Worm (Caenorhabditis elegans) whole organism, L3 larva: ENCODE data around the gene ZC21.6.
A peak's percentile ranks its signal among the peaks of the same experiment; 100 is the strongest.

ENCODE experiments used
- ZK546.5 ChIP-seq: sonication (generic microtip); optimal IDR thresholded peaks from 2 replicates; lab custom pipeline; 2017; ENCODE audit warnings: missing biosample characterization, missing genetic modification characterization
- aly-2 ChIP-seq: fragments of 150-350 bp; optimal IDR thresholded peaks from 2 replicates; lab custom pipeline; 2014; ENCODE audit warnings: missing biosample characterization, missing genetic modification characterization
- ama-1 ChIP-seq: fragments of 150-350 bp; optimal IDR thresholded peaks from 2 replicates; lab custom pipeline; 2018
- ceh-16 ChIP-seq: sonication (generic microtip); optimal IDR thresholded peaks from 2 replicates; lab custom pipeline; 2017; ENCODE audit warnings: missing biosample characterization, missing genetic modification characterization
- ceh-28 ChIP-seq: fragments of 150-350 bp; optimal IDR thresholded peaks from 2 replicates; lab custom pipeline; 2014; ENCODE audit warnings: missing biosample characterization, missing genetic modification reagents, missing genetic modification characterization
- ceh-82 ChIP-seq: fragments of 150-350 bp; optimal IDR thresholded peaks from 2 replicates; lab custom pipeline; 2014; ENCODE audit warnings: missing biosample characterization, missing genetic modification characterization
- ceh-9 ChIP-seq: sonication (generic microtip); optimal IDR thresholded peaks from 2 replicates; lab custom pipeline; 2018; ENCODE audit warnings: missing biosample characterization, missing genetic modification characterization
- daf-12 ChIP-seq: fragments of 150-350 bp; optimal IDR thresholded peaks from 2 replicates; lab custom pipeline; 2014; ENCODE audit warnings: missing biosample characterization, missing genetic modification reagents, missing genetic modification characterization
- egl-27 ChIP-seq: sonication (generic microtip); optimal IDR thresholded peaks from 4 replicates; lab custom pipeline; 2017; ENCODE audit warnings: missing biosample characterization, missing genetic modification reagents, missing genetic modification characterization
- elt-1 ChIP-seq: fragments of 150-350 bp; optimal IDR thresholded peaks from 2 replicates; lab custom pipeline; 2014; ENCODE audit warnings: missing biosample characterization, missing genetic modification characterization
- elt-2 ChIP-seq: sonication (generic microtip); optimal IDR thresholded peaks from 2 replicates; lab custom pipeline; 2016; ENCODE audit warnings: missing genetic modification reagents, mild to moderate bottlenecking, missing genetic modification characterization, missing compliant biosample characterization
- elt-3 ChIP-seq, 3 experiments: fragments of 150-350 bp in 1 of 3; sonication (generic microtip) in 2 of 3; optimal IDR thresholded peaks; 2 replicates in 2 of 3; 4 replicates in 1 of 3; lab custom pipeline; 2014 to 2017; ENCODE audit warnings: missing biosample characterization in 3 of 3, missing genetic modification characterization in 3 of 3
- fkh-2 ChIP-seq: fragments of 150-350 bp; optimal IDR thresholded peaks from 2 replicates; lab custom pipeline; 2014; ENCODE audit warnings: missing biosample characterization, missing genetic modification reagents, missing genetic modification characterization
- fos-1 ChIP-seq: fragments of 150-350 bp; optimal IDR thresholded peaks from 2 replicates; lab custom pipeline; 2014; ENCODE audit warnings: missing biosample characterization, missing genetic modification characterization
- hmg-11 ChIP-seq: sonication (generic microtip); optimal IDR thresholded peaks from 2 replicates; lab custom pipeline; 2016; ENCODE audit warnings: missing genetic modification characterization, missing compliant biosample characterization
- jun-1 ChIP-seq: fragments of 150-350 bp; optimal IDR thresholded peaks from 2 replicates; lab custom pipeline; 2014; ENCODE audit warnings: missing biosample characterization, missing genetic modification reagents, missing genetic modification characterization
- lin-15B ChIP-seq: fragments of 150-350 bp; optimal IDR thresholded peaks from 2 replicates; lab custom pipeline; 2014; ENCODE audit warnings: missing biosample characterization, missing genetic modification characterization
- lin-39 ChIP-seq: fragments of 150-350 bp; optimal IDR thresholded peaks from 2 replicates; lab custom pipeline; 2018; ENCODE audit warnings: missing biosample characterization, missing genetic modification reagents, missing genetic modification characterization
- lsy-12 ChIP-seq: sonication (generic microtip); optimal IDR thresholded peaks from 2 replicates; lab custom pipeline; 2016; ENCODE audit warnings: mild to moderate bottlenecking, missing genetic modification characterization, missing compliant biosample characterization
- mdl-1 ChIP-seq: fragments of 150-350 bp; optimal IDR thresholded peaks from 2 replicates; lab custom pipeline; 2014; ENCODE audit warnings: missing biosample characterization, missing genetic modification characterization
- mml-1 ChIP-seq: fragments of 150-350 bp; sonication (generic microtip); optimal IDR thresholded peaks from 3 replicates; lab custom pipeline; 2014; ENCODE audit warnings: missing biosample characterization, missing genetic modification characterization
- nfya-1 ChIP-seq: sonication (generic microtip); optimal IDR thresholded peaks from 2 replicates; lab custom pipeline; 2017; ENCODE audit warnings: missing genetic modification characterization, mild to moderate bottlenecking, missing compliant biosample characterization, antibody characterized with exemption, moderate library complexity; ENCODE audit not compliant: insufficient read depth
- nhr-11 ChIP-seq: fragments of 150-350 bp; optimal IDR thresholded peaks from 2 replicates; lab custom pipeline; 2014; ENCODE audit warnings: missing biosample characterization, missing genetic modification characterization
- nhr-12 ChIP-seq: fragments of 150-350 bp; optimal IDR thresholded peaks from 2 replicates; lab custom pipeline; 2014; ENCODE audit warnings: missing biosample characterization, missing genetic modification characterization
- nhr-237 ChIP-seq: fragments of 150-350 bp; optimal IDR thresholded peaks from 2 replicates; lab custom pipeline; 2014; ENCODE audit warnings: missing biosample characterization, missing genetic modification characterization
- nhr-25 ChIP-seq: sonication (generic microtip); optimal IDR thresholded peaks from 2 replicates; lab custom pipeline; 2017; ENCODE audit warnings: missing biosample characterization, missing genetic modification characterization
- nhr-28 ChIP-seq: fragments of 150-350 bp; optimal IDR thresholded peaks from 2 replicates; lab custom pipeline; 2014; ENCODE audit warnings: missing biosample characterization, missing genetic modification characterization
- nhr-43 ChIP-seq: sonication (generic microtip); optimal IDR thresholded peaks from 2 replicates; lab custom pipeline; 2016; ENCODE audit warnings: mild to moderate bottlenecking, missing genetic modification characterization, missing compliant biosample characterization; ENCODE audit not compliant: poor library complexity, severe bottlenecking
- nhr-76 ChIP-seq: fragments of 150-350 bp; sonication (generic microtip); optimal IDR thresholded peaks from 5 replicates; lab custom pipeline; 2014; ENCODE audit warnings: missing biosample characterization, missing genetic modification characterization
- nhr-77 ChIP-seq: fragments of 150-350 bp; optimal IDR thresholded peaks from 2 replicates; lab custom pipeline; 2014; ENCODE audit warnings: missing biosample characterization, missing genetic modification characterization
- pha-4 ChIP-seq: fragments of 150-350 bp; optimal IDR thresholded peaks from 2 replicates; lab custom pipeline; 2014; ENCODE audit warnings: missing biosample characterization, missing genetic modification reagents, missing genetic modification characterization
- sea-2 ChIP-seq: fragments of 150-350 bp; sonication (generic microtip); optimal IDR thresholded peaks from 4 replicates; lab custom pipeline; 2014; ENCODE audit warnings: missing biosample characterization, missing genetic modification reagents, missing genetic modification characterization
- skn-1 ChIP-seq: fragments of 150-350 bp; optimal IDR thresholded peaks from 2 replicates; lab custom pipeline; 2014; ENCODE audit warnings: missing biosample characterization, missing genetic modification characterization
- snpc-4 ChIP-seq: fragments of 150-350 bp; optimal IDR thresholded peaks from 2 replicates; lab custom pipeline; 2014; ENCODE audit warnings: missing biosample characterization, missing genetic modification characterization
- tbx-2 ChIP-seq: sonication (generic microtip); optimal IDR thresholded peaks from 2 replicates; lab custom pipeline; 2016; ENCODE audit warnings: mild to moderate bottlenecking, missing genetic modification characterization, missing compliant biosample characterization
- unc-39 ChIP-seq: sonication (generic microtip); optimal IDR thresholded peaks from 4 replicates; lab custom pipeline; 2017; ENCODE audit warnings: missing biosample characterization, missing genetic modification characterization
- unc-62 ChIP-seq: fragments of 150-350 bp; sonication (generic microtip); optimal IDR thresholded peaks from 4 replicates; lab custom pipeline; 2014; ENCODE audit warnings: missing biosample characterization, missing genetic modification reagents, missing genetic modification characterization
- zag-1 ChIP-seq: fragments of 150-350 bp; optimal IDR thresholded peaks from 2 replicates; lab custom pipeline; 2014; ENCODE audit warnings: missing biosample characterization, missing genetic modification characterization
- ztf-4 ChIP-seq: fragments of 150-350 bp; optimal IDR thresholded peaks from 2 replicates; lab custom pipeline; 2014; ENCODE audit warnings: missing biosample characterization, missing genetic modification characterization

ZC21.6 gene

DNA sequence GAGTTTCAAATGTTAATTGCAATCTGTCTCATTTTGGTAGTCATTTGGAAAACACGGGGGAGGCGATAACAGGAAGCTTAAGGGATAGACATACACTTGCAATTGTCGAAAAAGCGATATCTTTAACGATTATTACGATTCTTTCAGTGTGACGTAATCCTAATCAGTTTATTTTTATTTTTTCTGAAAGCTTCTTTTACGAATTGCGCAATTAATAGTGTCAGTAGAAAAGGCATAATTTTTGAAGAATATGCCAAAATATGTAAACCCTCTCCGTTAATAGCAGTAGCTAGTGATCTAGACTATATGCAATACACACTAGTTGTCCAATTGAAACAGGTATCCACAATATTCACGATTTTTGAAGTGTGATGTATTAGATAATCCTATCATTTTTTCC is 15.0 kb upstream of the ZC21.6 start:
- TF ChIP-seq nhr-12, result no peak
- no peak for TF ChIP-seq ceh-28
- no peak for TF ChIP-seq daf-12 (tag; lab: Kevin White, UChicago)
- no peak for TF ChIP-seq egl-27 (tag; lab: Kevin White, UChicago)
- no peak for TF ChIP-seq nhr-76 (tag; lab: Kevin White, UChicago)
- no peak for TF ChIP-seq mdl-1 (tag; lab: Kevin White, UChicago)
- no peak for TF ChIP-seq pha-4 (tag; lab: Kevin White, UChicago)
- no peak for TF ChIP-seq elt-3 (tag; optimal IDR thresholded peaks at IDR 0.05; lab: Kevin White, UChicago)
- TF ChIP-seq, all 47 proteins: peak for 0

DNA sequence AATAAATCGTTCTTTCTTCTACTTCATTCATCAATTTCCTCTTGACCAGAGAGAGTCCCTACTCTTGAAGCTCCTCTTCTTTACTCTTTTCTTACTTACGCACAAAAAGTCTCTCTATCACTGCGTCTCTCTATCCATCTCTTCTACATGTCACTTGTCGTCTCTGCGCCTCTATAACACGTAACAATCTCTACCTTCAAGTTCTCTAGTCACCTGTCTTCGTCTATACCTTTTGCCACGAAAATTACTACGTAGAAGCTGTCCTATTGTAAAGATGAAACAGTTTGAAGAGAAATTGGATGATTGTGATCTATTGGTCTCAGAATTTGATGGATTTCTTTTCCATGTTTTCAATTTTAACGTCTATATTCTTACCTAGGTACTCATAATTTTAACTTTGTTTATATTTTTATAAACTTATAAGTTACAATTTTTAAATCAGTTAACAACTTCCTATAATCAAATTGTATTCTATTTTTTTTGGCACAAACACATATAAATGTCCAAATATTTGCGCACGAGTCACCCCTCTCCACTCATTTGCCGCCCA is 11.5 kb upstream of the ZC21.6 start, which contains the start of gene C02D5.2:
Gene C02D5.2, plus strand, starts transcription at position 500 of the 550 bp plus-strand sequence.
- TF ChIP-seq nhr-43 (tag; lab: Kevin White, UChicago) (no peak), unc-62 (GFP tag; lab: Kevin White, UChicago) (peak; percentile 30), elt-2 (peak; percentile 27), nhr-237 (tag; lab: Kevin White, UChicago) (no peak), elt-3 (tag; optimal IDR thresholded peaks at IDR 0.05; lab: Kevin White, UChicago) (no peak), ztf-4 (tag; lab: Kevin White, UChicago) (no peak), pha-4 (tag; lab: Kevin White, UChicago) (peak; percentile 41), skn-1 (peak; percentile 36), elt-1 (tag; lab: Kevin White, UChicago) (no peak), jun-1 (tag; lab: Kevin White, UChicago) (no peak), hmg-11 (tag; lab: Kevin White, UChicago) (peak; percentile 42), nfya-1 (tag; lab: Kevin White, UChicago) (peak; percentile 54), nhr-77 (no peak), zag-1 (tag; lab: Kevin White, UChicago) (no peak), lin-39 (tag; lab: Kevin White, UChicago) (peak; percentile 48), fos-1 (no peak), lin-15B (tag; lab: Kevin White, UChicago) (peak; percentile 1), nhr-76 (tag; lab: Kevin White, UChicago) (no peak), nhr-11 (tag; lab: Kevin White, UChicago) (peak; percentile 6), lsy-12 (tag; lab: Kevin White, UChicago) (no peak), ceh-82 (tag; lab: Kevin White, UChicago) (no peak), fkh-2 (tag; lab: Kevin White, UChicago) (no peak), ama-1 (lab: Kevin White, UChicago) (no peak), tbx-2 (no peak), mml-1 (tag; lab: Kevin White, UChicago) (no peak), daf-12 (tag; lab: Kevin White, UChicago) (no peak), ceh-28 (peak; percentile 1), ZK546.5 (tag; lab: Kevin White, UChicago) (no peak), egl-27 (tag; lab: Kevin White, UChicago) (no peak), aly-2 (tag; lab: Kevin White, UChicago) (no peak), nhr-28 (no peak), snpc-4 (tag; lab: Kevin White, UChicago) (peak; percentile 1), sea-2 (GFP tag; lab: Kevin White, UChicago) (no peak)

ce11 chrIII:8555682-8556081 is 10.3 kb upstream of the ZC21.6 start:
- no peak for TF ChIP-seq nhr-12
- TF ChIP-seq mml-1 (tag; lab: Kevin White, UChicago), result no peak
- TF ChIP-seq ztf-4 (tag; lab: Kevin White, UChicago), result no peak
- TF ChIP-seq nhr-237 (tag; lab: Kevin White, UChicago), result no peak
- no peak for TF ChIP-seq lsy-12 (tag; lab: Kevin White, UChicago)
- TF ChIP-seq elt-2, result no peak
- no peak for TF ChIP-seq nhr-11 (tag; lab: Kevin White, UChicago)
- TF ChIP-seq fkh-2 (tag; lab: Kevin White, UChicago), result no peak
- TF ChIP-seq nhr-76 (tag; lab: Kevin White, UChicago), result no peak
- no peak for TF ChIP-seq ama-1 (lab: Kevin White, UChicago)
- no peak for TF ChIP-seq ceh-9 (tag; lab: Kevin White, UChicago)

- TF ChIP-seq ceh-82 (tag; lab: Kevin White, UChicago) (no peak), mdl-1 (tag; lab: Kevin White, UChicago) (no peak), unc-39 (no peak), elt-3 (tag; optimal IDR thresholded peaks at IDR 0.05; lab: Kevin White, UChicago) (no peak), aly-2 (tag; lab: Kevin White, UChicago) (no peak), ceh-16 (no peak), fos-1 (no peak), nfya-1 (tag; lab: Kevin White, UChicago) (no peak), nhr-11 (tag; lab: Kevin White, UChicago) (no peak), nhr-25 (tag; lab: Kevin White, UChicago) (no peak), skn-1 (no peak), nhr-28 (no peak)
Measured at ce11 chrIII:8554472-8554871, 9.1 kb upstream of the ZC21.6 start, which contains the start of gene gsto-2. Gene gsto-2, plus strand, starts transcription at chrIII:8554772.
